Worm (Caenorhabditis elegans): ENCODE data around the gene his-59.

- TF ChIP-seq unc-39 (tag; optimal IDR thresholded peaks at IDR 0.05), result no peak
- no peak for TF ChIP-seq nhr-77 (tag; optimal IDR thresholded peaks at IDR 0.05)
- TF ChIP-seq ceh-82 (tag; optimal IDR thresholded peaks at IDR 0.05), result no peak
- TF ChIP-seq attf-4 (tag; optimal IDR thresholded peaks at IDR 0.05), result no peak
- no peak for TF ChIP-seq ama-1 (optimal IDR thresholded peaks at IDR 0.05)
- no peak for TF ChIP-seq nhr-237 (tag; optimal IDR thresholded peaks at IDR 0.05)
- TF ChIP-seq hlh-30 (tag; optimal IDR thresholded peaks at IDR 0.05; ENCODE audit: insufficient read depth), result no peak
- TF ChIP-seq egl-27 (tag; optimal IDR thresholded peaks at IDR 0.05), result no peak
- TF ChIP-seq lir-3 (tag; optimal IDR thresholded peaks at IDR 0.05), result no peak
These were observed 33.2 kb upstream of the his-59 start for ce11 chrIV:7454890-7455289.

Data from whole organism, L4 larva.